Worm (Caenorhabditis elegans) whole organism, L4 larva: ENCODE results near the gene cysl-4.

ENCODE experiments used
- F44E2.7 ChIP-seq: fragments of 200-800 bp; sonication (Bioruptor generic); IDR thresholded peaks from 2 replicates; pipeline ENCODE4 v2.1.2; 2022; ENCODE audit warnings: missing genetic modification characterization, missing compliant biosample characterization
- Y5F2A.4 ChIP-seq: fragments of 200-800 bp; sonication (Bioruptor generic); optimal IDR thresholded peaks from 2 replicates; lab custom pipeline; 2018; ENCODE audit warnings: mild to moderate bottlenecking, missing genetic modification characterization, missing compliant biosample characterization
- ceh-28 ChIP-seq: fragments of 150-350 bp; optimal IDR thresholded peaks from 2 replicates; lab custom pipeline; 2014; ENCODE audit warnings: missing biosample characterization, missing genetic modification reagents, missing genetic modification characterization
- cey-2 ChIP-seq: sonication (generic microtip); optimal IDR thresholded peaks from 3 replicates; lab custom pipeline; 2017; ENCODE audit warnings: missing genetic modification characterization, mild to moderate bottlenecking, missing compliant biosample characterization, antibody characterized with exemption, borderline replicate concordance; ENCODE audit not compliant: insufficient read depth
- unc-130 ChIP-seq: sonication (generic microtip); optimal IDR thresholded peaks from 2 replicates; lab custom pipeline; 2016; ENCODE audit warnings: missing genetic modification reagents, missing genetic modification characterization, missing compliant biosample characterization
- unc-62 ChIP-seq, 3 experiments: fragments of 150-350 bp in 1 of 3; sonication (generic microtip); optimal IDR thresholded peaks in 2 of 3; peaks in 1 of 3; 1 replicate in 1 of 3; 2 replicates in 2 of 3; lab custom pipeline; 2014 to 2017; ENCODE audit warnings: missing biosample characterization in 3 of 3, missing genetic modification characterization in 3 of 3, missing genetic modification reagents in 3 of 3, missing genotype in 1 of 3

ce11 chrV:1991381-1991780 is 13.4 kb upstream of the cysl-4 start:
- no peak for TF ChIP-seq unc-62 (GFP tag; optimal IDR thresholded peaks at IDR 0.05 in 1 of 2; lab: Kevin White, UChicago)
- TF ChIP-seq unc-62 (tag; optimal IDR thresholded peaks at IDR 0.05; lab: Kevin White, UChicago) = no peak
- TF ChIP-seq unc-130 (GFP tag; lab: Kevin White, UChicago) = no peak
- no peak for TF ChIP-seq Y5F2A.4
- no peak for TF ChIP-seq cey-2 (tag; lab: Kevin White, UChicago)
- no peak for TF ChIP-seq F44E2.7
- no peak for TF ChIP-seq ceh-28 (tag; lab: Kevin White, UChicago)
